Fruit fly (Drosophila melanogaster): ENCODE measurements around the gene Nplp4.

The Nplp4 gene

dm6 chr2L:2013836-2014434 lies 5.7 kb downstream of the Nplp4 start (continued):
- TF ChIP-seq CG3065 (GFP tag; optimal IDR thresholded peaks at IDR 0.05) = peak; percentile 40
- TF ChIP-seq CG13894 (tag; optimal IDR thresholded peaks at IDR 0.05) = peak; percentile 21
- no peak for TF ChIP-seq az2 (GFP tag; optimal IDR thresholded peaks at IDR 0.05)
- no peak for TF ChIP-seq CG32532 (GFP tag; IDR thresholded peaks at IDR 0.05)
- no peak for TF ChIP-seq CG8290 (GFP tag; optimal IDR thresholded peaks at IDR 0.05)
- TF ChIP-seq CG8290 (tag; optimal IDR thresholded peaks at IDR 0.05) = no peak
- TF ChIP-seq en (GFP tag; optimal IDR thresholded peaks at IDR 0.05) = no peak
- TF ChIP-seq Hmr (GFP tag; optimal IDR thresholded peaks at IDR 0.05) = no peak
- TF ChIP-seq Ptx1 (GFP tag; IDR thresholded peaks at IDR 0.05) = no peak
- TF ChIP-seq fd102C (GFP tag; optimal IDR thresholded peaks at IDR 0.05) = peak; percentile 5
- TF ChIP-seq H15 (GFP tag; IDR thresholded peaks at IDR 0.05) = no peak
- TF ChIP-seq chn (GFP tag; optimal IDR thresholded peaks at IDR 0.05) = no peak
- TF ChIP-seq CG1832 (GFP tag; optimal IDR thresholded peaks at IDR 0.05) = peak; percentile 75
- no peak for TF ChIP-seq CHES-1-like (GFP tag; optimal IDR thresholded peaks at IDR 0.05)
- no peak for TF ChIP-seq crp (GFP tag; optimal IDR thresholded peaks at IDR 0.05)

dm6 chr2L:2015204-2015603 lies 7.0 kb downstream of the Nplp4 start:
- TF ChIP-seq gem (tag; optimal IDR thresholded peaks at IDR 0.05) (peak; percentile 46), Dfd (GFP tag; optimal IDR thresholded peaks at IDR 0.05) (no peak), Spps (tag; optimal IDR thresholded peaks at IDR 0.05) (no peak), CG11504 (tag; optimal IDR thresholded peaks at IDR 0.05) (peak; percentile 27), Meics (GFP tag; optimal IDR thresholded peaks at IDR 0.05) (peak; percentile 45), CG2120 (GFP tag; optimal IDR thresholded peaks at IDR 0.05) (peak; percentile 55), dysf (GFP tag; IDR thresholded peaks at IDR 0.05) (peak; percentile 46; the same call in 2 of the 3 replicates), eve (GFP tag; optimal IDR thresholded peaks at IDR 0.05) (peak in 1 of 2 experiments; percentile 41), Hr51 (GFP tag; optimal IDR thresholded peaks at IDR 0.05) (peak in 1 of 2 experiments; percentile 21), Med (GFP tag) (peak; percentile 28), sob (GFP tag; IDR thresholded peaks at IDR 0.05) (peak; percentile 24; the same call in 1 of the 2 replicates), twi (tag; optimal IDR thresholded peaks at IDR 0.05) (no peak), dmrt99B (tag; optimal IDR thresholded peaks at IDR 0.05) (peak; percentile 21), CG10147 (GFP tag; optimal IDR thresholded peaks at IDR 0.05) (peak; percentile 11), sens (GFP tag) (peak; percentile 55), CG6765 (GFP tag; optimal IDR thresholded peaks at IDR 0.05) (peak; percentile 2), lilli (GFP tag; optimal IDR thresholded peaks at IDR 0.05) (no peak), cwo (GFP tag; optimal IDR thresholded peaks at IDR 0.05) (peak; percentile 23), Sry-δ (GFP tag; optimal IDR thresholded peaks at IDR 0.05) (no peak), CG10543 (GFP tag; optimal IDR thresholded peaks at IDR 0.05) (peak; percentile 8), tgo (GFP tag; IDR thresholded peaks at IDR 0.05) (no peak; the same call in 2 of the 3 replicates), Fer1 (GFP tag; optimal IDR thresholded peaks at IDR 0.05) (peak; percentile 44), bab2 (GFP tag; optimal IDR thresholded peaks at IDR 0.05) (no peak), CG13296 (GFP tag; optimal IDR thresholded peaks at IDR 0.05) (peak; percentile 15), grau (tag; optimal IDR thresholded peaks at IDR 0.05) (peak; percentile 32), lab (GFP tag; optimal IDR thresholded peaks at IDR 0.05) (peak; percentile 48), CoRest (tag; optimal IDR thresholded peaks at IDR 0.05) (peak; percentile 2), CG8924 (tag; optimal IDR thresholded peaks at IDR 0.05) (peak; percentile 13), CG31441 (GFP tag; IDR thresholded peaks at IDR 0.05) (0 out of 2 replicates have a peak, but pooled peaks have one; percentile 8), CG11456 (GFP tag; IDR thresholded peaks at IDR 0.05) (0 out of 3 replicates have a peak, but pooled peaks have one; percentile 17), crol (GFP tag; IDR thresholded peaks at IDR 0.05) (no peak), ind (GFP tag; optimal IDR thresholded peaks at IDR 0.05) (peak; percentile 18), pan (optimal IDR thresholded peaks at IDR 0.05) (no peak), pan (GFP tag; optimal IDR thresholded peaks at IDR 0.05 in 1 of 2, IDR thresholded peaks at IDR 0.05 in 1 of 2) (peak in 1 of 2 experiments; percentile 11), esg (GFP tag; conservative IDR thresholded peaks at IDR 0.05) (0 out of 2 replicates have a peak, but pooled peaks have one; percentile 13)

Data from whole organism, embryonic.